Fruit fly (Drosophila melanogaster) whole organism, pupa: Measurements from ENCODE around the gene hmw.

Experiments
- CG10348 ChIP-seq: fragments of 200-800 bp; sonication (Bioruptor generic); IDR thresholded peaks from 2 replicates; pipeline ENCODE4 v1.3.6; 2022; ENCODE audit warnings: missing biosample characterization, missing genetic modification characterization
- CG12605 ChIP-seq: fragments of 200-800 bp; sonication (Bioruptor generic); IDR thresholded peaks from 2 replicates; pipeline ENCODE4 v1.3.6; 2022; ENCODE audit warnings: missing biosample characterization, missing genetic modification characterization
- CG13204 ChIP-seq: fragments of 200-800 bp; sonication (Bioruptor generic); optimal IDR thresholded peaks from 2 replicates; lab custom pipeline; 2018; ENCODE audit warnings: missing biosample characterization, mild to moderate bottlenecking, missing genetic modification characterization, moderate library complexity
- CG14655 ChIP-seq: fragments of 200-800 bp; sonication (Bioruptor generic); optimal IDR thresholded peaks from 3 replicates; lab custom pipeline; 2017; ENCODE audit warnings: mild to moderate bottlenecking, missing biosample characterization, missing genetic modification reagents, missing genetic modification characterization
- CG15710 ChIP-seq: fragments of 200-800 bp; sonication (Bioruptor generic); optimal IDR thresholded peaks from 2 replicates; lab custom pipeline; 2018; ENCODE audit warnings: missing biosample characterization, mild to moderate bottlenecking, missing genetic modification characterization, moderate library complexity
- CG17806 ChIP-seq: fragments of 200-800 bp; sonication (Bioruptor generic); optimal IDR thresholded peaks from 2 replicates; lab custom pipeline; 2018; ENCODE audit warnings: missing biosample characterization, mild to moderate bottlenecking, missing genetic modification characterization, moderate library complexity
- CG32121 ChIP-seq: fragments of 200-800 bp; sonication (Bioruptor generic); IDR thresholded peaks from 2 replicates; pipeline ENCODE4 v1.3.6; 2022; ENCODE audit warnings: missing biosample characterization, missing genetic modification characterization
- CG34367 ChIP-seq: fragments of 200-800 bp; sonication (Bioruptor generic); optimal IDR thresholded peaks from 2 replicates; lab custom pipeline; 2018; ENCODE audit warnings: missing biosample characterization, mild to moderate bottlenecking, missing genetic modification characterization
- CG4496 ChIP-seq: fragments of 200-800 bp; sonication (Bioruptor generic); IDR thresholded peaks from 3 replicates; pipeline ENCODE4 v1.3.6; 2022; ENCODE audit warnings: missing biosample characterization, missing genetic modification characterization
- CG8159 ChIP-seq: fragments of 200-800 bp; sonication (Bioruptor generic); optimal IDR thresholded peaks from 3 replicates; lab custom pipeline; 2018; ENCODE audit warnings: missing biosample characterization, mild to moderate bottlenecking, missing genetic modification characterization, moderate library complexity
- CG8301 ChIP-seq: fragments of 200-800 bp; sonication (Bioruptor generic); optimal IDR thresholded peaks from 2 replicates; lab custom pipeline; 2018; ENCODE audit warnings: missing biosample characterization, mild to moderate bottlenecking, missing genetic modification characterization
- CG9948 ChIP-seq: fragments of 200-800 bp; sonication (Bioruptor generic); optimal IDR thresholded peaks from 2 replicates; lab custom pipeline; 2018; ENCODE audit warnings: missing biosample characterization, mild to moderate bottlenecking, missing genetic modification characterization, moderate library complexity
- D1 ChIP-seq: fragments of 200-800 bp; sonication (Bioruptor generic); optimal IDR thresholded peaks from 2 replicates; lab custom pipeline; 2018; ENCODE audit warnings: missing biosample characterization, mild to moderate bottlenecking, missing genetic modification characterization, moderate library complexity
- EcR ChIP-seq: fragments of 200-800 bp; sonication (Bioruptor generic); optimal IDR thresholded peaks from 3 replicates; lab custom pipeline; 2019; ENCODE audit warnings: missing biosample characterization, missing genetic modification characterization, mild to moderate bottlenecking, moderate library complexity, missing genetic modification reagents
- Ets98B ChIP-seq: fragments of 200-800 bp; sonication (Bioruptor generic); IDR thresholded peaks from 2 replicates; pipeline ENCODE4 v1.3.6; 2022; ENCODE audit warnings: missing biosample characterization, missing genetic modification characterization
- Pif1A ChIP-seq: fragments of 200-800 bp; sonication (Bioruptor generic); optimal IDR thresholded peaks from 3 replicates; lab custom pipeline; 2016; ENCODE audit warnings: missing biosample characterization, missing genetic modification characterization
- Pif1B ChIP-seq: fragments of 200-800 bp; sonication (Bioruptor generic); optimal IDR thresholded peaks from 3 replicates; lab custom pipeline; 2016; ENCODE audit warnings: missing biosample characterization, missing genetic modification characterization
- Snoo ChIP-seq: fragments of 200-800 bp; sonication (Bioruptor generic); optimal IDR thresholded peaks from 3 replicates; lab custom pipeline; 2017; ENCODE audit warnings: missing biosample characterization, mild to moderate bottlenecking, missing genetic modification characterization, inconsistent platforms
- fd96Ca ChIP-seq: fragments of 200-800 bp; sonication (Bioruptor generic); IDR thresholded peaks from 3 replicates; pipeline ENCODE4 v1.3.6; 2022; ENCODE audit warnings: missing biosample characterization, missing genetic modification characterization
- gl ChIP-seq: fragments of 200-800 bp; sonication (Bioruptor generic); optimal IDR thresholded peaks from 2 replicates; lab custom pipeline; 2018; ENCODE audit warnings: missing biosample characterization, mild to moderate bottlenecking, missing genetic modification characterization
- rn ChIP-seq: fragments of 200-800 bp; sonication (Bioruptor generic); IDR thresholded peaks from 2 replicates; pipeline ENCODE4 v1.3.6; 2022; ENCODE audit warnings: missing biosample characterization, missing genetic modification characterization

Gene hmw

DNA sequence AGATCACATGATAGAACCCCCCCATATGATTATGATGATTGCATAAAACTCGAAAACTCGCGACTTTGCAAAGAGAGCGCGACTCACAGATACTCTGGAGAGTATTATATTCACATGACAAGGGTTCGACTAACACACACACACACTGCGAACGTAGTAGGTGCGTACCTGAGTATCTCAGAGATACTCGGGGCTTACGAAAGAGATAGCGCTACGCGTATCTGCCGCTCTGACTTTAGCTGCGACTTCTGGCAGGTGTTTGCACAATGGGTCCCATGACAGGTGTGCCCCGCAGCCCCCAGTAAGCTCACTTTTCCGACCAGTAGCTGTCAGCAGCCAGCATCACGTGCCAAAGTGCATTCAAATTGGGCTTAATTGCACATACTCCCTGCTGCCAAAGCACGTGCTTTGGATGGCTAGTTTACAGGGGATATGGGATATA lies 36.7 kb downstream of the hmw start:
- peak; percentile 6; the same call in 1 of the 3 replicates for TF ChIP-seq fd96Ca
- TF ChIP-seq CG8159 (tag; lab: Kevin White, UChicago) = no peak
- peak; percentile 15 for TF ChIP-seq CG13204 (GFP tag; lab: Kevin White, UChicago)
- TF ChIP-seq EcR (GFP tag; lab: Kevin White, UChicago) = peak; percentile 7
- TF ChIP-seq Pif1A (GFP tag; lab: Kevin White, UChicago) = no peak

DNA sequence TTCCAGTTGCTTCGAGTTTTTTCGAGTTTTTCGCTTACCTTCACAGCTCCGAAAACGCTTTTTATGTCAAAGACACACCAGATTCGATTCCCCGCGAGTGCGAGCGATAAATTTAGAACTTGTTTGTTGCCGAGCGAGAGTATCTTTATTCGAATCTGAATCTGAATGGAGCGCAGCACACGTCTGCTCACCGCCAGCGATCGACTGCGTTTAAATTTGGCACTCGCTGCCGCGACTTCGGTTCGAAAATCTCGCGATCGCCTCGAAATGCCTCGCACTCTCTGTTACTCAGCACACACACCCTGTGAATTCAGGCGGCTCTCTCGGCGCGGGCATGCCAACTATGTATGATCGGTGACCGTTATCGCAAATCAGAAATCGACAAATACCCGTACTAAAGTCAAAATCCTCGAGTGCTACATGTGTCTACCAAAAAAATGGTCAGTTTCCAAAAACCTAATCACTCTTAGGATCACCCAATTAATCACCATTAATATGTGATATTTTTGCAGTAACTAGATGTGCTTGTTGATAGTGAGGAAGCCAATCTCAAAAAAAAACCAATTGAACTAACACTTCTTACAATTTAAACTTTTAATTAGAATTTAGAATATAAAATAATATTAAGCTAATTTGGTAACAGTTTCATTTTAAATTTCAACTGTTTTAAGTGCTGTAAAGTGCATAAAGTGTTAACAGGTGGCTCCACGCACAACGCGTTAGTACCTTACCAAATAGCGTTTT lies 37.3 kb downstream of the hmw start, which contains the start of gene Vha100-2:
TSS of gene Vha100-2 (minus strand) at position 216 of the 744 bp plus-strand sequence.
- TF ChIP-seq fd96Ca (peak; percentile 29; the same call in 1 of the 3 replicates), CG15710 (tag; lab: Kevin White, UChicago) (no peak), rn (no peak), CG12605 (GFP tag; lab: Robert Waterston, UW) (peak; percentile 51; the same call in 1 of the 2 replicates), Ets98B (GFP tag; lab: Robert Waterston, UW) (peak; percentile 73), CG8301 (tag; lab: Kevin White, UChicago) (no peak), CG8159 (tag; lab: Kevin White, UChicago) (peak; percentile 5), CG32121 (GFP tag; lab: Robert Waterston, UW) (peak; percentile 49), CG4496 (peak; percentile 70; the same call in 2 of the 3 replicates), CG10348 (GFP tag; lab: Robert Waterston, UW) (no peak), Snoo (tag; lab: Kevin White, UChicago) (no peak), CG14655 (GFP tag; lab: Kevin White, UChicago) (peak; percentile 38)

DNA sequence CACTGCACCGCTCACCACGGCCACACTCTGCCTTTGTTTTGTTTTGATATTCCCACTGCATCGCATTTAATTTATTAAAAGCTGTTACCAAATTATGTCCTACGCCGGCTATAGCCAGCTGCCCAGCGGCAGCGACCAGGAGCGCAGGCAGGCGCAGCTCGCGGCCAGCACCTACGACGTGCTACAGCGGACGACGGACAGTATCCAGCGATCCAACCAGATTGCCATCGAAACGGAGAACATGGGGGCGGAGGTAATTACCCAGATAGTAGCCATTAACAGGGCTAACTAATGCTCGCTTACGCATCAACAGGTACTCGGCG lies 37.9 kb downstream of the hmw start:
- TF ChIP-seq CG4496 (0 out of 3 replicates have a peak, but pooled peaks have one; percentile 21), CG34367 (no peak)

DNA sequence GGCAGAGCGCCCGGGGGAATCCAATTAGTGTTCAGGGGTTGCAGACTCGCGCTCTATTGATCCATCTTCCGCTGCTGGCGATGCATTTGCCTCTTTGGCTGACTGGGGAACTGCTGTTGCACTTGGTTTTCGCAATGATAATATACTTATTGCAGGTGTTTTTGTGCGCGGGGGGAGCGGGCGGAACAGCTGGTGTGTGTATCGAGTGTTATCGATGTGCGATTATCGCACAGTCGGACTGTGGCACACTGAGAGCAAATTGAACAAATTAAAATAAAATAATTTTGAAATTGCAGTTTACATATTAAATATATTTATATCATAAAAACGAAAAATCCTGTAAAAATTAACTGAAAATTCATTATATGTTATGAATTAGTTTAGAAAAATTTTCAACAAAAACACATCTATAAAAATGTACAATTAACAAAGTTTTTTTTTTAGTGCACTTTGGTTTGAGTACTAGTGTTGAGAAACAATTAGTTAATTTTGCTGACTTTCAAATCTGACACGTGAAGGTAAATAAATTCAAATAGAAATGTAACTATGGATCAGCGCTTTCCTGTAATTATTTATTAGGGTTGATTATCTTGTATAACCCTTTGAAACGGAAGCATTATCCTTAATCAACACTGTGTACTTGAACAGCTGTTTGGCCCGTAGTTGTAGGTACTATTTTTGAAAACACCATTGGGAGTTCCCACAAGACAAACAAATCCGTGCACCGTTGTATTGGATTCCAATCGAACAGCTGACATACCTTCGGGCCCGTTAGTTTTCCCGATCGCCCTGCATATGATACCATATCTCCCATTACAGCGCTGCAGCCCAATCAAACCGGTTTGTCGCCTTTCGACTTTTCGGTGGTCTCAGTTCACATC lies 41.0 kb downstream of the hmw start, which contains the start of the genes Wdr37 and koko:
TSS of gene Wdr37 (minus strand) at position 168 of the 881 bp plus-strand sequence.
TSS of gene koko (plus strand) at position 478 of the 881 bp plus-strand sequence.
- TF ChIP-seq D1 (no peak), CG8301 (tag; lab: Kevin White, UChicago) (peak; percentile 92), CG12605 (GFP tag; lab: Robert Waterston, UW) (peak; percentile 98), CG13204 (GFP tag; lab: Kevin White, UChicago) (no peak), CG17806 (tag; lab: Kevin White, UChicago) (peak; percentile 97), Ets98B (GFP tag; lab: Robert Waterston, UW) (peak; percentile 94), CG8159 (tag; lab: Kevin White, UChicago) (peak; percentile 98), CG9948 (tag; lab: Kevin White, UChicago) (peak; percentile 96), fd96Ca (peak; percentile 92), Snoo (tag; lab: Kevin White, UChicago) (peak; percentile 94), gl (tag; lab: Kevin White, UChicago) (peak; percentile 62), CG10348 (GFP tag; lab: Robert Waterston, UW) (peak; percentile 85), CG15710 (tag; lab: Kevin White, UChicago) (peak; percentile 98), Pif1A (GFP tag; lab: Kevin White, UChicago) (peak; percentile 84), CG4496 (peak; percentile 94), CG34367 (peak; percentile 92), rn (peak; percentile 95), CG32121 (GFP tag; lab: Robert Waterston, UW) (peak; percentile 98), Pif1B (GFP tag; lab: Kevin White, UChicago) (peak; percentile 91), EcR (GFP tag; lab: Kevin White, UChicago) (peak; percentile 18), CG14655 (GFP tag; lab: Kevin White, UChicago) (peak; percentile 94)

DNA sequence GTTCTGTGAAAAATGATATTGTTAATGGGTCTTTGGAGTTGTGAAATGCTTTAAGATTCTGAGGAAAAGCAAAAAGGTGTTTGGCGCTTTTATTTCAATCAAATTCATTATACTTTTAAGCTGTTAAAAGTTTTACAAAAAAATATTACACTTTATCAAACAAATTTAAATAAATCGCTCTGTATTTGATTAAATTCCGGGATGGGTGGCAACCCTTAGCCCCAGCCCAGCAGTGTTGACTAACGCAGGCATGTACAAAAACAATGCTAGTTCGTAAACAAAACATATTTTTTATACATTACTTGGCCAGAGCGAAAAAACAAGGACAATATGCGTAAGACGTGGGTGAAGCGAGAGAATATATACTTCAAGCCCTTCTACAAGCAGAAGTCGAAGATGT lies 42.9 kb downstream of the hmw start, which contains the start of gene CG7685:
TSS of gene CG7685 (plus strand) at position 228 of the 400 bp plus-strand sequence.
- TF ChIP-seq CG9948 (tag; lab: Kevin White, UChicago) = peak; percentile 7
- peak; percentile 58; the same call in 1 of the 2 replicates for TF ChIP-seq Ets98B (GFP tag; lab: Robert Waterston, UW)
- no peak for TF ChIP-seq CG10348 (GFP tag; lab: Robert Waterston, UW)
- no peak for TF ChIP-seq D1
- TF ChIP-seq CG32121 (GFP tag; lab: Robert Waterston, UW) = peak; percentile 66; the same call in 1 of the 2 replicates
- peak; percentile 62 for TF ChIP-seq CG15710 (tag; lab: Kevin White, UChicago)
- peak; percentile 63 for TF ChIP-seq Pif1B (GFP tag; lab: Kevin White, UChicago)
- TF ChIP-seq gl (tag; lab: Kevin White, UChicago) = peak; percentile 2
- TF ChIP-seq CG4496 = peak; percentile 68
- TF ChIP-seq EcR (GFP tag; lab: Kevin White, UChicago) = no peak
- peak; percentile 52 for TF ChIP-seq CG8159 (tag; lab: Kevin White, UChicago)
- peak; percentile 28 for TF ChIP-seq CG8301 (tag; lab: Kevin White, UChicago)
- no peak for TF ChIP-seq CG12605 (GFP tag; lab: Robert Waterston, UW)
- peak; percentile 63 for TF ChIP-seq Snoo (tag; lab: Kevin White, UChicago)
- TF ChIP-seq rn = no peak
- TF ChIP-seq CG34367 = peak; percentile 17
- no peak for TF ChIP-seq CG14655 (GFP tag; lab: Kevin White, UChicago)
- TF ChIP-seq fd96Ca = peak; percentile 40; the same call in 1 of the 3 replicates
- peak; percentile 54 for TF ChIP-seq CG17806 (tag; lab: Kevin White, UChicago)
- TF ChIP-seq CG13204 (GFP tag; lab: Kevin White, UChicago) = no peak
- no peak for TF ChIP-seq Pif1A (GFP tag; lab: Kevin White, UChicago)
